Fruit fly (Drosophila melanogaster) whole organism, embryonic: ENCODE measurements around the gene cmb.
A peak's percentile ranks its signal among the peaks of the same experiment; 100 is the strongest.

Experiments
- Aef1 ChIP-seq: fragments of 200-800 bp; sonication (Bioruptor generic); IDR thresholded peaks from 3 replicates; pipeline ENCODE4 v1.3.6; 2022; ENCODE audit warnings: missing biosample characterization, missing genetic modification characterization
- Blimp-1 ChIP-seq: fragments of 200-800 bp; sonication (Bioruptor generic); optimal IDR thresholded peaks from 3 replicates; lab custom pipeline; 2018; ENCODE audit warnings: missing biosample characterization, missing genetic modification characterization, mild to moderate bottlenecking, moderate library complexity, missing genetic modification reagents
- CG1024 ChIP-seq: fragments of 200-800 bp; sonication (Bioruptor generic); IDR thresholded peaks from 2 replicates; pipeline ENCODE4 v1.3.6; 2022; ENCODE audit warnings: missing biosample characterization, missing genetic modification characterization
- CG10321 ChIP-seq: fragments of 200-800 bp; sonication (Bioruptor generic); IDR thresholded peaks from 2 replicates; pipeline ENCODE4 v1.3.6; 2022; ENCODE audit warnings: missing biosample characterization, missing genetic modification characterization
- CG11696 ChIP-seq: fragments of 200-800 bp; sonication (Bioruptor generic); IDR thresholded peaks from 2 replicates; pipeline ENCODE4 v1.3.6; 2022; ENCODE audit warnings: missing biosample characterization, missing genetic modification characterization
- CG12659 ChIP-seq: fragments of 200-800 bp; sonication (Bioruptor generic); optimal IDR thresholded peaks from 3 replicates; lab custom pipeline; 2017; ENCODE audit warnings: mild to moderate bottlenecking, missing biosample characterization, missing genetic modification reagents, missing genetic modification characterization
- CG13287 ChIP-seq: fragments of 200-800 bp; sonication (Bioruptor generic); IDR thresholded peaks from 2 replicates; pipeline ENCODE4 v1.3.6; 2022; ENCODE audit warnings: missing biosample characterization, missing genetic modification characterization; ENCODE audit not compliant: partially characterized antibody
- CG13296 ChIP-seq: fragments of 200-800 bp; sonication (Bioruptor generic); optimal IDR thresholded peaks from 3 replicates; lab custom pipeline; 2018; ENCODE audit warnings: missing biosample characterization, mild to moderate bottlenecking, missing genetic modification characterization
- CG1603 ChIP-seq: fragments of 200-800 bp; sonication (Bioruptor generic); optimal IDR thresholded peaks from 2 replicates; lab custom pipeline; 2019; ENCODE audit warnings: missing biosample characterization, mild to moderate bottlenecking, missing genetic modification characterization, moderate library complexity
- CG16779 ChIP-seq: fragments of 200-800 bp; sonication (Bioruptor generic); IDR thresholded peaks from 2 replicates; pipeline ENCODE4 v1.3.6; 2022; ENCODE audit warnings: missing biosample characterization, missing genetic modification characterization
- CG17802 ChIP-seq: fragments of 200-800 bp; sonication (Bioruptor generic); optimal IDR thresholded peaks from 2 replicates; lab custom pipeline; 2018; ENCODE audit warnings: missing biosample characterization, mild to moderate bottlenecking, missing genetic modification characterization, moderate library complexity
- CG2120 ChIP-seq: fragments of 200-800 bp; sonication (Bioruptor generic); optimal IDR thresholded peaks from 3 replicates; lab custom pipeline; 2016; ENCODE audit warnings: missing biosample characterization, missing genetic modification characterization
- CG2202 ChIP-seq: fragments of 200-800 bp; sonication (Bioruptor generic); optimal IDR thresholded peaks from 2 replicates; lab custom pipeline; 2018; ENCODE audit warnings: missing biosample characterization, mild to moderate bottlenecking, missing genetic modification characterization
- CG31365 ChIP-seq: fragments of 200-800 bp; sonication (Bioruptor generic); optimal IDR thresholded peaks from 2 replicates; lab custom pipeline; 2018; ENCODE audit warnings: missing biosample characterization, mild to moderate bottlenecking, missing genetic modification characterization
- CG32767 ChIP-seq: fragments of 200-800 bp; sonication (Bioruptor generic); IDR thresholded peaks from 2 replicates; pipeline ENCODE4 v1.3.6; 2022; ENCODE audit warnings: missing biosample characterization, missing genetic modification characterization
- CG3726 ChIP-seq: fragments of 200-800 bp; sonication (Bioruptor generic); IDR thresholded peaks from 3 replicates; pipeline ENCODE4, ENCODE4 v1.3.6; 2022; ENCODE audit warnings: missing biosample characterization, missing genetic modification characterization
- CG3847 ChIP-seq: fragments of 200-800 bp; sonication (Bioruptor generic); IDR thresholded peaks from 2 replicates; pipeline ENCODE4 v1.3.6; 2022; ENCODE audit warnings: missing biosample characterization, missing genetic modification characterization
- CG4707 ChIP-seq: fragments of 200-800 bp; sonication (Bioruptor generic); optimal IDR thresholded peaks from 2 replicates; lab custom pipeline; 2018; ENCODE audit warnings: missing biosample characterization, mild to moderate bottlenecking, missing genetic modification characterization, moderate library complexity
- CG7745 ChIP-seq: fragments of 200-800 bp; sonication (Bioruptor generic); optimal IDR thresholded peaks from 2 replicates; lab custom pipeline; 2018; ENCODE audit warnings: missing biosample characterization, mild to moderate bottlenecking, missing genetic modification characterization, moderate library complexity
- Dip2 ChIP-seq: fragments of 200-800 bp; sonication (Bioruptor generic); IDR thresholded peaks from 2 replicates; pipeline ENCODE4 v1.3.6; 2022; ENCODE audit warnings: missing biosample characterization, missing genetic modification characterization
- Doc3 ChIP-seq: fragments of 200-800 bp; sonication (Bioruptor generic); IDR thresholded peaks from 3 replicates; pipeline ENCODE4 v1.3.6; 2022; ENCODE audit warnings: missing biosample characterization, missing genetic modification characterization; ENCODE audit not compliant: partially characterized antibody
- Dp ChIP-seq: fragments of 200-800 bp; sonication (Bioruptor generic); optimal IDR thresholded peaks from 2 replicates; lab custom pipeline; 2018; ENCODE audit warnings: missing biosample characterization, mild to moderate bottlenecking, missing genetic modification characterization, moderate library complexity
- H15 ChIP-seq: fragments of 200-800 bp; sonication (Bioruptor generic); IDR thresholded peaks from 3 replicates; pipeline ENCODE4 v1.3.6; 2022; ENCODE audit warnings: missing biosample characterization, missing genetic modification characterization
- Hr51 ChIP-seq, 2 experiments: fragments of 200-800 bp; sonication (Bioruptor generic); optimal IDR thresholded peaks; 2 replicates in 1 of 2; 3 replicates in 1 of 2; lab custom pipeline; 2016 to 2018; ENCODE audit warnings: missing biosample characterization in 2 of 2, missing genetic modification characterization in 2 of 2, mild to moderate bottlenecking in 1 of 2, moderate library complexity in 1 of 2
- Jarid2 ChIP-seq: fragments of 200-800 bp; sonication (Bioruptor generic); optimal IDR thresholded peaks from 3 replicates; lab custom pipeline; 2017; ENCODE audit warnings: mild to moderate bottlenecking, missing biosample characterization, missing genetic modification reagents, missing genetic modification characterization
- Lpt ChIP-seq: fragments of >200 bp; optimal IDR thresholded peaks from 2 replicates; lab custom pipeline; 2018; ENCODE audit warnings: missing biosample characterization, missing genetic modification characterization
- Mrtf ChIP-seq: fragments of 200-800 bp; sonication (Bioruptor generic); IDR thresholded peaks from 3 replicates; pipeline ENCODE4 v1.3.6; 2022; ENCODE audit warnings: missing biosample characterization, missing genetic modification characterization
- NC2β ChIP-seq: fragments of 200-800 bp; sonication (Bioruptor generic); optimal IDR thresholded peaks from 2 replicates; lab custom pipeline; 2016; ENCODE audit warnings: missing biosample characterization, missing genetic modification characterization
- Optix ChIP-seq: fragments of 200-800 bp; sonication (Bioruptor generic); IDR thresholded peaks from 3 replicates; pipeline ENCODE4 v1.3.6; 2022; ENCODE audit warnings: missing biosample characterization, missing genetic modification characterization
- ase ChIP-seq: fragments of 200-800 bp; sonication (Bioruptor generic); IDR thresholded peaks from 3 replicates; pipeline ENCODE4 v1.3.6; 2022; ENCODE audit warnings: missing biosample characterization, missing genetic modification characterization
- bbx ChIP-seq: fragments of 200-800 bp; sonication (Bioruptor generic); IDR thresholded peaks from 2 replicates; pipeline ENCODE4 v1.3.6; 2022; ENCODE audit warnings: missing biosample characterization, missing genetic modification characterization; ENCODE audit not compliant: partially characterized antibody
- cato ChIP-seq: fragments of 200-800 bp; sonication (Bioruptor generic); optimal IDR thresholded peaks from 2 replicates; lab custom pipeline; 2016; ENCODE audit warnings: missing biosample characterization, missing genetic modification characterization, borderline replicate concordance
- dysf ChIP-seq: fragments of 200-800 bp; sonication (Bioruptor generic); IDR thresholded peaks from 3 replicates; pipeline ENCODE4 v1.3.6; 2022; ENCODE audit warnings: missing biosample characterization, missing genetic modification characterization
- en ChIP-seq: fragments of 200-800 bp; sonication (Bioruptor generic); optimal IDR thresholded peaks from 2 replicates; lab custom pipeline; 2016; ENCODE audit warnings: missing biosample characterization, missing genetic modification characterization
- eve ChIP-seq, 2 experiments: fragments of >200 bp; optimal IDR thresholded peaks; 2 replicates each; lab custom pipeline; 2017; ENCODE audit warnings: missing biosample characterization in 2 of 2, missing genetic modification characterization in 2 of 2
- her ChIP-seq: fragments of 200-800 bp; sonication (Bioruptor generic); optimal IDR thresholded peaks from 2 replicates; lab custom pipeline; 2016; ENCODE audit warnings: missing biosample characterization, missing genetic modification characterization
- kah ChIP-seq: fragments of 200-800 bp; sonication (Bioruptor generic); optimal IDR thresholded peaks from 2 replicates; lab custom pipeline; 2018; ENCODE audit warnings: missing biosample characterization, mild to moderate bottlenecking, missing genetic modification characterization
- kay ChIP-seq: fragments of 200-800 bp; sonication (Bioruptor generic); optimal IDR thresholded peaks from 2 replicates; lab custom pipeline; 2016; ENCODE audit warnings: missing biosample characterization, missing genetic modification characterization
- kni ChIP-seq: fragments of 200-800 bp; sonication (Bioruptor generic); optimal IDR thresholded peaks from 3 replicates; lab custom pipeline; 2017; ENCODE audit warnings: mild to moderate bottlenecking, missing biosample characterization, missing genetic modification reagents, missing genetic modification characterization
- lilli ChIP-seq: fragments of 200-800 bp; sonication (Bioruptor generic); optimal IDR thresholded peaks from 3 replicates; lab custom pipeline; 2016; ENCODE audit warnings: missing biosample characterization, missing genetic modification characterization
- oc ChIP-seq: fragments of 200-800 bp; sonication (Bioruptor generic); optimal IDR thresholded peaks from 2 replicates; lab custom pipeline; 2018; ENCODE audit warnings: missing biosample characterization, mild to moderate bottlenecking, missing genetic modification characterization, moderate library complexity
- onecut ChIP-seq: fragments of 200-800 bp; sonication (Bioruptor generic); IDR thresholded peaks from 2 replicates; pipeline ENCODE4 v1.3.6; 2022; ENCODE audit warnings: missing biosample characterization, missing genetic modification characterization
- pfk ChIP-seq: fragments of 200-800 bp; sonication (Bioruptor generic); optimal IDR thresholded peaks from 2 replicates; lab custom pipeline; 2018; ENCODE audit warnings: missing biosample characterization, mild to moderate bottlenecking, missing genetic modification characterization, moderate library complexity
- schlank ChIP-seq: fragments of 200-800 bp; sonication (Bioruptor generic); optimal IDR thresholded peaks from 2 replicates; lab custom pipeline; 2018; ENCODE audit warnings: missing biosample characterization, mild to moderate bottlenecking, missing genetic modification characterization
- scrt ChIP-seq: fragments of 200-800 bp; sonication (Bioruptor generic); optimal IDR thresholded peaks from 2 replicates; lab custom pipeline; 2018; ENCODE audit warnings: missing biosample characterization, mild to moderate bottlenecking, missing genetic modification characterization, moderate library complexity
- sim ChIP-seq: fragments of 200-800 bp; sonication (Bioruptor generic); IDR thresholded peaks from 2 replicates; pipeline ENCODE4 v1.3.6; 2022; ENCODE audit warnings: missing biosample characterization, missing genetic modification characterization
- ssp ChIP-seq: fragments of 200-800 bp; sonication (Bioruptor generic); IDR thresholded peaks from 2 replicates; pipeline ENCODE4 v1.3.6; 2022; ENCODE audit warnings: missing biosample characterization, missing genetic modification characterization
- unc-4 ChIP-seq: fragments of 200-800 bp; sonication (Bioruptor generic); IDR thresholded peaks from 2 replicates; pipeline ENCODE4 v1.3.6; 2022; ENCODE audit warnings: missing biosample characterization, missing genetic modification characterization; ENCODE audit not compliant: partially characterized antibody
- zen2 ChIP-seq: fragments of 200-800 bp; sonication (Bioruptor generic); IDR thresholded peaks from 3 replicates; pipeline ENCODE4 v1.3.6; 2022; ENCODE audit warnings: missing biosample characterization, missing genetic modification characterization; ENCODE audit not compliant: partially characterized antibody

Gene cmb

dm6 chr3L:13494363-13495015 lies 52.1 kb downstream of the cmb start (continued):
- peak; percentile 1 for TF ChIP-seq CG13296
- TF ChIP-seq CG1603 (tag; lab: Kevin White, UChicago): peak; percentile 4
- TF ChIP-seq Doc3 (GFP tag; lab: Robert Waterston, UW): no peak
- peak; percentile 6 for TF ChIP-seq CG2120 (GFP tag; lab: Kevin White, UChicago)
- TF ChIP-seq kah (GFP tag; lab: Kevin White, UChicago): no peak
- 0 out of 2 replicates have a peak, but pooled peaks have one; percentile 14 for TF ChIP-seq CG11696 (GFP tag; lab: Robert Waterston, UW)
- TF ChIP-seq Hr51 (GFP tag; optimal IDR thresholded peaks at IDR 0.05; lab: Kevin White, UChicago): no peak
- TF ChIP-seq CG1024 (GFP tag; lab: Robert Waterston, UW): peak; percentile 10; the same call in 1 of the 2 replicates
- TF ChIP-seq Lpt (GFP tag; lab: Kevin White, UChicago): no peak
- no peak for TF ChIP-seq H15 (GFP tag; lab: Robert Waterston, UW)
- no peak for TF ChIP-seq scrt (GFP tag; lab: Kevin White, UChicago)
- no peak for TF ChIP-seq CG31365 (tag; lab: Kevin White, UChicago)
- no peak for TF ChIP-seq CG7745 (tag; lab: Kevin White, UChicago)
- TF ChIP-seq Aef1: peak; percentile 19; the same call in 1 of the 3 replicates
- no peak for TF ChIP-seq Mrtf (GFP tag; lab: Robert Waterston, UW)
- TF ChIP-seq unc-4 (GFP tag; lab: Robert Waterston, UW): 0 out of 2 replicates have a peak, but pooled peaks have one; percentile 24
- no peak for TF ChIP-seq Optix (GFP tag; lab: Robert Waterston, UW)
- no peak for TF ChIP-seq her (GFP tag; lab: Kevin White, UChicago)
- no peak for TF ChIP-seq cato (GFP tag; lab: Kevin White, UChicago)
- TF ChIP-seq CG32767 (GFP tag; lab: Robert Waterston, UW): no peak
- TF ChIP-seq sim (GFP tag; lab: Robert Waterston, UW): no peak
- no peak for TF ChIP-seq kay (GFP tag; lab: Kevin White, UChicago)
- no peak for TF ChIP-seq kni
- TF ChIP-seq oc (tag; lab: Kevin White, UChicago): peak; percentile 28
- 0 out of 3 replicates have a peak, but pooled peaks have one; percentile 43 for TF ChIP-seq zen2
- no peak for TF ChIP-seq onecut (GFP tag; lab: Robert Waterston, UW)
- TF ChIP-seq eve (GFP tag; optimal IDR thresholded peaks at IDR 0.05; lab: Kevin White, UChicago): no peak
- no peak for TF ChIP-seq pfk (GFP tag; lab: Kevin White, UChicago)
- TF ChIP-seq CG12659 (GFP tag; lab: Kevin White, UChicago): no peak
- 0 out of 3 replicates have a peak, but pooled peaks have one; percentile 20 for TF ChIP-seq dysf (GFP tag; lab: Robert Waterston, UW)
- peak; percentile 62 for TF ChIP-seq Blimp-1 (GFP tag; lab: Kevin White, UChicago)
- no peak for TF ChIP-seq CG16779
- no peak for TF ChIP-seq NC2β (GFP tag; lab: Kevin White, UChicago)
- TF ChIP-seq schlank (tag; lab: Kevin White, UChicago): no peak
- no peak for TF ChIP-seq lilli (GFP tag; lab: Kevin White, UChicago)
- no peak for TF ChIP-seq CG13287
- TF ChIP-seq en (GFP tag; lab: Kevin White, UChicago): no peak
- no peak for TF ChIP-seq ssp (GFP tag; lab: Robert Waterston, UW)
- TF ChIP-seq CG3847: no peak
- peak; percentile 77 for TF ChIP-seq Jarid2
- TF ChIP-seq CG10321: no peak
- no peak for TF ChIP-seq CG3726 (GFP tag; lab: Robert Waterston, UW)
- TF ChIP-seq ase (GFP tag; lab: Robert Waterston, UW): no peak
- TF ChIP-seq Dip2 (GFP tag; lab: Robert Waterston, UW): no peak
- no peak for TF ChIP-seq CG17802 (tag; lab: Kevin White, UChicago)
- no peak for TF ChIP-seq Dp (GFP tag; lab: Kevin White, UChicago)
- TF ChIP-seq CG4707 (GFP tag; lab: Kevin White, UChicago): no peak
- TF ChIP-seq CG2202: no peak
- TF ChIP-seq bbx (GFP tag; lab: Robert Waterston, UW): peak; percentile 34; the same call in 1 of the 2 replicates
